Worm (Caenorhabditis elegans) whole organism, young adult: ENCODE data around the gene Y6G8.2.

Source experiments
- C06A6.2 ChIP-seq: fragments of 200-800 bp; sonication (Bioruptor generic); conservative IDR thresholded peaks from 2 replicates; pipeline ENCODE4 v1.3.6; 2022; ENCODE audit warnings: missing genetic modification characterization, missing compliant biosample characterization
- F57A8.1 ChIP-seq: fragments of 200-800 bp; sonication (Bioruptor generic); optimal IDR thresholded peaks from 2 replicates; lab custom pipeline; 2018; ENCODE audit warnings: mild to moderate bottlenecking, missing genetic modification characterization, moderate library complexity, missing compliant biosample characterization
- Y56A3A.18 ChIP-seq: fragments of 200-800 bp; sonication (Bioruptor generic); IDR thresholded peaks from 2 replicates; pipeline ENCODE4 v1.3.6; 2022; ENCODE audit warnings: missing genetic modification reagents, missing genetic modification characterization, missing compliant biosample characterization
- aptf-3 ChIP-seq: fragments of 200-800 bp; sonication (Bioruptor generic); IDR thresholded peaks from 2 replicates; pipeline ENCODE4 v1.3.6; 2022; ENCODE audit warnings: missing genetic modification characterization, missing compliant biosample characterization
- attf-3 ChIP-seq: fragments of 200-800 bp; sonication (Bioruptor generic); conservative IDR thresholded peaks from 2 replicates; pipeline ENCODE4 v1.3.6; 2022; ENCODE audit warnings: missing genetic modification reagents, missing genetic modification characterization, missing compliant biosample characterization
- ceh-100 ChIP-seq: fragments of 200-800 bp; sonication (Bioruptor generic); IDR thresholded peaks from 2 replicates; pipeline ENCODE4 v1.3.6; 2022; ENCODE audit warnings: missing genetic modification reagents, missing genetic modification characterization, missing compliant biosample characterization
- ceh-58 ChIP-seq: fragments of 200-800 bp; sonication (Bioruptor generic); IDR thresholded peaks from 2 replicates; pipeline ENCODE4 v1.3.6; 2022; ENCODE audit warnings: missing genetic modification characterization, missing compliant biosample characterization
- ceh-91 ChIP-seq: fragments of 200-800 bp; sonication (Bioruptor generic); IDR thresholded peaks from 2 replicates; pipeline ENCODE4 v1.3.6; 2022; ENCODE audit warnings: missing genetic modification reagents, missing genetic modification characterization, missing compliant biosample characterization
- dox-1 ChIP-seq: fragments of 200-800 bp; sonication (Bioruptor generic); IDR thresholded peaks from 2 replicates; pipeline ENCODE4 v1.3.6; 2022; ENCODE audit warnings: missing genetic modification reagents, missing genetic modification characterization, missing compliant biosample characterization
- efl-1 ChIP-seq: fragments of 150-350 bp; optimal IDR thresholded peaks from 2 replicates; lab custom pipeline; 2014; ENCODE audit warnings: missing biosample characterization, missing genetic modification reagents, missing genetic modification characterization
- fkh-3 ChIP-seq: sonication (generic microtip); optimal IDR thresholded peaks from 2 replicates; lab custom pipeline; 2016; ENCODE audit warnings: mild to moderate bottlenecking, missing genetic modification characterization, missing compliant biosample characterization
- gei-17 ChIP-seq: fragments of 200-800 bp; sonication (Bioruptor generic); optimal IDR thresholded peaks from 2 replicates; lab custom pipeline; 2018; ENCODE audit warnings: mild to moderate bottlenecking, missing genetic modification characterization, missing compliant biosample characterization
- him-1 ChIP-seq: sonication (generic microtip); optimal IDR thresholded peaks from 2 replicates; lab custom pipeline; 2016; ENCODE audit warnings: missing genotype, missing genetic modification reagents, missing genetic modification characterization, missing compliant biosample characterization
- hlh-26 ChIP-seq: fragments of 200-800 bp; sonication (Bioruptor generic); conservative IDR thresholded peaks from 2 replicates; pipeline ENCODE4 v1.3.6; 2022; ENCODE audit warnings: missing genetic modification reagents, missing genetic modification characterization, missing compliant biosample characterization
- hmg-20 ChIP-seq: fragments of 200-800 bp; sonication (Bioruptor generic); IDR thresholded peaks from 2 replicates; pipeline ENCODE4 v1.3.6; 2022; ENCODE audit warnings: missing genetic modification reagents, missing genetic modification characterization, missing compliant biosample characterization
- let-526 ChIP-seq: fragments of 200-800 bp; sonication (Bioruptor generic); IDR thresholded peaks from 2 replicates; pipeline ENCODE4 v1.3.6; 2022; ENCODE audit warnings: missing genetic modification reagents, missing genetic modification characterization, missing compliant biosample characterization
- lin-26 ChIP-seq: fragments of 200-800 bp; sonication (Bioruptor generic); IDR thresholded peaks from 2 replicates; pipeline ENCODE4 v1.3.6; 2022; ENCODE audit warnings: missing genetic modification reagents, missing genetic modification characterization, missing compliant biosample characterization
- lin-35 ChIP-seq, 3 experiments: fragments of 150-350 bp in 2 of 3; sonication (generic microtip) in 1 of 3; optimal IDR thresholded peaks; 2 replicates each; lab custom pipeline; 2014 to 2018; ENCODE audit warnings: missing biosample characterization in 3 of 3, missing genetic modification characterization in 3 of 3, missing genetic modification reagents in 3 of 3
- lin-40 ChIP-seq: sonication (generic microtip); optimal IDR thresholded peaks from 2 replicates; lab custom pipeline; 2016; ENCODE audit warnings: missing genetic modification characterization, mild to moderate bottlenecking, missing compliant biosample characterization, missing genotype, missing genetic modification reagents
- madf-6 ChIP-seq: fragments of 200-800 bp; sonication (Bioruptor generic); IDR thresholded peaks from 2 replicates; pipeline ENCODE4 v1.3.6; 2022; ENCODE audit warnings: missing genetic modification reagents, missing genetic modification characterization, missing compliant biosample characterization
- madf-8 ChIP-seq: fragments of 200-800 bp; sonication (Bioruptor generic); conservative IDR thresholded peaks from 2 replicates; pipeline ENCODE4 v1.3.6; 2022; ENCODE audit warnings: missing genetic modification reagents, missing genetic modification characterization, missing compliant biosample characterization
- mel-28 ChIP-seq: sonication (generic microtip); optimal IDR thresholded peaks from 2 replicates; lab custom pipeline; 2016; ENCODE audit warnings: borderline replicate concordance, mild to moderate bottlenecking, missing genetic modification characterization, missing compliant biosample characterization
- mxl-1 ChIP-seq: sonication (generic microtip); optimal IDR thresholded peaks from 2 replicates; lab custom pipeline; 2016; ENCODE audit warnings: missing genetic modification characterization, missing compliant biosample characterization
- nhr-179 ChIP-seq: sonication (generic microtip); optimal IDR thresholded peaks from 2 replicates; lab custom pipeline; 2016; ENCODE audit warnings: mild to moderate bottlenecking, missing genetic modification characterization, missing compliant biosample characterization
- nhr-80 ChIP-seq: sonication (generic microtip); optimal IDR thresholded peaks from 2 replicates; lab custom pipeline; 2016; ENCODE audit warnings: missing genetic modification characterization, missing compliant biosample characterization
- pbrm-1 ChIP-seq: fragments of 200-800 bp; sonication (Bioruptor generic); IDR thresholded peaks from 2 replicates; pipeline ENCODE4 v1.3.6; 2022; ENCODE audit warnings: missing genetic modification reagents, missing genetic modification characterization, missing compliant biosample characterization
- rpc-1 ChIP-seq, 2 experiments: fragments of 150-350 bp in 1 of 2; sonication (generic microtip) in 1 of 2; optimal IDR thresholded peaks; 2 replicates each; lab custom pipeline; 2014 to 2018; ENCODE audit warnings: missing biosample characterization in 1 of 2, missing genetic modification characterization in 1 of 2, missing genetic modification reagents in 1 of 2, missing genotype in 1 of 2
- sdz-38 ChIP-seq: sonication (generic microtip); optimal IDR thresholded peaks from 2 replicates; lab custom pipeline; 2016; ENCODE audit warnings: missing genotype, missing genetic modification characterization, missing compliant biosample characterization
- sea-2 ChIP-seq: fragments of 200-800 bp; sonication (Bioruptor generic); IDR thresholded peaks from 2 replicates; pipeline ENCODE4 v1.3.6; 2022; ENCODE audit warnings: missing genetic modification characterization, missing compliant biosample characterization
- snpc-1.1 ChIP-seq: sonication (generic microtip); optimal IDR thresholded peaks from 2 replicates; lab custom pipeline; 2017; ENCODE audit warnings: missing genetic modification characterization, mild to moderate bottlenecking, missing compliant biosample characterization, antibody characterized with exemption, moderate library complexity, missing genotype, missing genetic modification reagents; ENCODE audit not compliant: insufficient read depth
- snpc-4 ChIP-seq, 5 experiments: fragments of 150-350 bp in 1 of 5; sonication (generic microtip) in 4 of 5; optimal IDR thresholded peaks; 2 replicates each; lab custom pipeline; 2014 to 2018; ENCODE audit warnings: missing genetic modification characterization in 5 of 5, missing biosample characterization in 3 of 5, antibody characterized with exemption in 2 of 5, mild to moderate bottlenecking in 2 of 5, missing compliant biosample characterization in 2 of 5, missing genotype in 2 of 5, moderate library complexity in 2 of 5, missing genetic modification reagents in 1 of 5
- unc-130 ChIP-seq: sonication (generic microtip); optimal IDR thresholded peaks from 2 replicates; lab custom pipeline; 2016; ENCODE audit warnings: missing genetic modification reagents, missing genetic modification characterization, missing compliant biosample characterization
- zfh-2 ChIP-seq: fragments of 200-800 bp; sonication (Bioruptor generic); conservative IDR thresholded peaks from 2 replicates; pipeline ENCODE4 v1.3.6; 2022; ENCODE audit warnings: missing genetic modification reagents, missing genetic modification characterization, missing compliant biosample characterization
- ztf-18 ChIP-seq: sonication (generic microtip); optimal IDR thresholded peaks from 2 replicates; lab custom pipeline; 2016; ENCODE audit warnings: missing genotype, mild to moderate bottlenecking, missing genetic modification characterization, missing compliant biosample characterization

Y6G8.2 gene

ce11 chrV:17598810-17599209 is at the start of gene Y6G8.2:
Y6G8.2 (minus strand) TSS chrV:17598956.
- TF ChIP-seq nhr-80 (tag; lab: Kevin White, UChicago) = peak; percentile 41
- no peak for TF ChIP-seq snpc-4 (GFP tag; optimal IDR thresholded peaks at IDR 0.05; lab: Kevin White, UChicago)
- peak in 3 of 4 experiments; percentile 30 to 73 (median 47) for TF ChIP-seq snpc-4 (tag; optimal IDR thresholded peaks at IDR 0.05; lab: Kevin White, UChicago)
- no peak for TF ChIP-seq mel-28 (tag; lab: Kevin White, UChicago)

- TF ChIP-seq C06A6.2 (GFP tag; lab: Robert Waterston, UW) = no peak
- TF ChIP-seq madf-8 (GFP tag; lab: Robert Waterston, UW) = no peak
- TF ChIP-seq aptf-3 (GFP tag; lab: Robert Waterston, UW) = no peak
- TF ChIP-seq mxl-1 (tag; lab: Kevin White, UChicago) = no peak
- no peak for TF ChIP-seq Y56A3A.18 (GFP tag; lab: Robert Waterston, UW)
- TF ChIP-seq lin-35 (GFP tag; optimal IDR thresholded peaks at IDR 0.05; lab: Kevin White, UChicago) = no peak
- TF ChIP-seq sea-2 (GFP tag; lab: Robert Waterston, UW) = no peak
- no peak for TF ChIP-seq hlh-26
- no peak for TF ChIP-seq sdz-38 (tag; lab: Kevin White, UChicago)
- no peak for TF ChIP-seq pbrm-1 (GFP tag; lab: Robert Waterston, UW)
- TF ChIP-seq ceh-100 (GFP tag; lab: Robert Waterston, UW) = no peak
- TF ChIP-seq attf-3 (GFP tag; lab: Robert Waterston, UW) = no peak
- TF ChIP-seq lin-26 (GFP tag; lab: Robert Waterston, UW) = no peak
- no peak for TF ChIP-seq ceh-58 (GFP tag; lab: Robert Waterston, UW)
- no peak for TF ChIP-seq unc-130 (GFP tag; lab: Kevin White, UChicago)
- TF ChIP-seq let-526 = no peak
- no peak for TF ChIP-seq ztf-18 (tag; lab: Kevin White, UChicago)
- TF ChIP-seq hmg-20 (GFP tag; lab: Robert Waterston, UW) = no peak
Measured at ce11 chrV:17628566-17628965, 29.8 kb upstream of the Y6G8.2 start, which contains the start of gene F57G4.10. F57G4.10 (plus strand) TSS chrV:17628866.

ce11 chrV:17624906-17625305 is 26.1 kb upstream of the Y6G8.2 start, which contains the start of gene F57G4.11:
F57G4.11 (plus strand) TSS chrV:17625206.
- TF ChIP-seq hlh-26 (no peak), F57A8.1 (GFP tag; lab: Kevin White, UChicago) (no peak), gei-17 (no peak), madf-6 (GFP tag; lab: Robert Waterston, UW) (no peak), lin-26 (GFP tag; lab: Robert Waterston, UW) (no peak), dox-1 (GFP tag; lab: Robert Waterston, UW) (no peak), him-1 (no peak), rpc-1 (optimal IDR thresholded peaks at IDR 0.05; lab: Kevin White, UChicago) (no peak), rpc-1 (tag; optimal IDR thresholded peaks at IDR 0.05; lab: Kevin White, UChicago) (no peak), efl-1 (GFP tag; lab: Kevin White, UChicago) (no peak), lin-40 (tag; lab: Kevin White, UChicago) (no peak), zfh-2 (GFP tag; lab: Robert Waterston, UW) (no peak), fkh-3 (tag; lab: Kevin White, UChicago) (no peak), Y56A3A.18 (GFP tag; lab: Robert Waterston, UW) (no peak), nhr-179 (tag; lab: Kevin White, UChicago) (no peak), C06A6.2 (GFP tag; lab: Robert Waterston, UW) (no peak), snpc-1.1 (tag; lab: Kevin White, UChicago) (no peak), sea-2 (GFP tag; lab: Robert Waterston, UW) (no peak), ceh-91 (GFP tag; lab: Robert Waterston, UW) (no peak)
